Fruit fly (Drosophila melanogaster) whole organism, embryonic: Measurements from ENCODE around the gene ghi.

Experiments used
- CG12744 ChIP-seq: fragments of 200-800 bp; sonication (Bioruptor generic); optimal IDR thresholded peaks from 2 replicates; lab custom pipeline; 2016; ENCODE audit warnings: missing biosample characterization, missing genetic modification characterization
- CG14441 ChIP-seq: fragments of 200-800 bp; sonication (Bioruptor generic); IDR thresholded peaks from 2 replicates; pipeline ENCODE4 v1.3.6; 2022; ENCODE audit warnings: missing biosample characterization, missing genetic modification characterization
- CG16779 ChIP-seq: fragments of 200-800 bp; sonication (Bioruptor generic); IDR thresholded peaks from 2 replicates; pipeline ENCODE4 v1.3.6; 2022; ENCODE audit warnings: missing biosample characterization, missing genetic modification characterization
- CG17829 ChIP-seq: fragments of 200-800 bp; optimal IDR thresholded peaks from 2 replicates; lab custom pipeline; 2019; ENCODE audit warnings: missing biosample characterization, mild to moderate bottlenecking, missing genetic modification characterization, moderate library complexity
- CG18599 ChIP-seq: fragments of 200-800 bp; sonication (Bioruptor generic); optimal IDR thresholded peaks from 3 replicates; lab custom pipeline; 2017; ENCODE audit warnings: missing biosample characterization, missing genetic modification characterization, mild to moderate bottlenecking, moderate library complexity, missing genetic modification reagents
- CG2889 ChIP-seq: fragments of 200-800 bp; sonication (Bioruptor generic); IDR thresholded peaks from 3 replicates; pipeline ENCODE4 v1.3.6; 2022; ENCODE audit warnings: missing biosample characterization, missing genetic modification characterization
- CG32767 ChIP-seq: fragments of 200-800 bp; sonication (Bioruptor generic); IDR thresholded peaks from 2 replicates; pipeline ENCODE4 v1.3.6; 2022; ENCODE audit warnings: missing biosample characterization, missing genetic modification characterization
- CG34422 ChIP-seq: fragments of 200-800 bp; sonication (Bioruptor generic); IDR thresholded peaks from 3 replicates; pipeline ENCODE4 v1.3.6; 2022; ENCODE audit warnings: missing biosample characterization, missing genetic modification characterization
- CG3838 ChIP-seq: fragments of 200-800 bp; sonication (Bioruptor generic); optimal IDR thresholded peaks from 3 replicates; lab custom pipeline; 2016; ENCODE audit warnings: missing biosample characterization, missing genetic modification characterization
- CG4282 ChIP-seq: fragments of 200-800 bp; sonication (Bioruptor generic); optimal IDR thresholded peaks from 2 replicates; lab custom pipeline; 2016; ENCODE audit warnings: missing biosample characterization, missing genetic modification characterization
- CG4820 ChIP-seq: fragments of 200-800 bp; sonication (Bioruptor generic); optimal IDR thresholded peaks from 3 replicates; lab custom pipeline; 2016; ENCODE audit warnings: missing biosample characterization, missing genetic modification characterization
- CG4854 ChIP-seq: fragments of 200-800 bp; sonication (Bioruptor generic); optimal IDR thresholded peaks from 2 replicates; lab custom pipeline; 2016; ENCODE audit warnings: missing biosample characterization, missing genetic modification characterization, inconsistent platforms
- CG6683 ChIP-seq: fragments of 200-800 bp; sonication (Bioruptor generic); optimal IDR thresholded peaks from 2 replicates; lab custom pipeline; 2017; ENCODE audit warnings: missing biosample characterization, mild to moderate bottlenecking, missing genetic modification characterization, missing genetic modification reagents
- CG7786 ChIP-seq: fragments of 200-800 bp; sonication (Bioruptor generic); optimal IDR thresholded peaks from 2 replicates; lab custom pipeline; 2016; ENCODE audit warnings: missing biosample characterization, missing genetic modification characterization
- CG8765 ChIP-seq: fragments of 200-800 bp; sonication (Bioruptor generic); IDR thresholded peaks from 2 replicates; pipeline ENCODE4 v1.3.6; 2022; ENCODE audit warnings: missing biosample characterization, missing genetic modification characterization
- CG8944 ChIP-seq: fragments of 200-800 bp; sonication (Bioruptor generic); optimal IDR thresholded peaks from 3 replicates; lab custom pipeline; 2016; ENCODE audit warnings: missing biosample characterization, missing genetic modification characterization
- CG9437 ChIP-seq: fragments of 200-800 bp; sonication (Bioruptor generic); optimal IDR thresholded peaks from 2 replicates; lab custom pipeline; 2018; ENCODE audit warnings: missing biosample characterization, mild to moderate bottlenecking, missing genetic modification characterization
- CG9817 ChIP-seq: fragments of 200-800 bp; sonication (Bioruptor generic); optimal IDR thresholded peaks from 2 replicates; lab custom pipeline; 2018; ENCODE audit warnings: missing biosample characterization, mild to moderate bottlenecking, missing genetic modification characterization, moderate library complexity
- D19B ChIP-seq: fragments of 200-800 bp; sonication (Bioruptor generic); optimal IDR thresholded peaks from 2 replicates; lab custom pipeline; 2017; ENCODE audit warnings: missing biosample characterization, mild to moderate bottlenecking, missing genetic modification characterization
- Dref ChIP-seq: fragments of 200-800 bp; sonication (Bioruptor generic); IDR thresholded peaks from 2 replicates; pipeline ENCODE4 v1.3.6; 2022; ENCODE audit warnings: missing biosample characterization, missing genetic modification characterization
- NK7.1 ChIP-seq: fragments of 200-800 bp; sonication (Bioruptor generic); optimal IDR thresholded peaks from 3 replicates; lab custom pipeline; 2016; ENCODE audit warnings: missing biosample characterization, missing genetic modification characterization
- Neu2 ChIP-seq: fragments of 200-800 bp; sonication (Bioruptor generic); optimal IDR thresholded peaks from 3 replicates; lab custom pipeline; 2016; ENCODE audit warnings: missing biosample characterization, missing genetic modification characterization, borderline replicate concordance
- PHDP ChIP-seq: fragments of 200-800 bp; sonication (Bioruptor generic); optimal IDR thresholded peaks from 3 replicates; lab custom pipeline; 2018; ENCODE audit warnings: missing biosample characterization, mild to moderate bottlenecking, missing genetic modification characterization, moderate library complexity
- Six4 ChIP-seq: fragments of 200-800 bp; sonication (Bioruptor generic); optimal IDR thresholded peaks from 2 replicates; lab custom pipeline; 2016; ENCODE audit warnings: missing biosample characterization, missing genetic modification characterization
- Sry-β ChIP-seq: fragments of 200-800 bp; sonication (Bioruptor generic); optimal IDR thresholded peaks from 2 replicates; lab custom pipeline; 2018; ENCODE audit warnings: missing biosample characterization, mild to moderate bottlenecking, missing genetic modification characterization, moderate library complexity
- Ssrp ChIP-seq: fragments of 200-800 bp; sonication (Bioruptor generic); optimal IDR thresholded peaks from 2 replicates; lab custom pipeline; 2018; ENCODE audit warnings: missing biosample characterization, mild to moderate bottlenecking, missing genetic modification characterization, moderate library complexity
- TFAM ChIP-seq: fragments of 200-800 bp; sonication (Bioruptor generic); optimal IDR thresholded peaks from 2 replicates; lab custom pipeline; 2017; ENCODE audit warnings: missing biosample characterization, missing genetic modification characterization, inconsistent platforms
- ato ChIP-seq: fragments of 200-800 bp; sonication (Bioruptor generic); IDR thresholded peaks from 2 replicates; pipeline ENCODE4 v1.3.6; 2022; ENCODE audit warnings: missing biosample characterization, missing genetic modification characterization; ENCODE audit not compliant: partially characterized antibody
- bcd ChIP-seq: fragments of 200-800 bp; sonication (Bioruptor generic); optimal IDR thresholded peaks from 2 replicates; lab custom pipeline; 2017; ENCODE audit warnings: missing biosample characterization, mild to moderate bottlenecking, missing genetic modification characterization
- bigmax ChIP-seq: fragments of 200-800 bp; sonication (Bioruptor generic); optimal IDR thresholded peaks from 2 replicates; lab custom pipeline; 2018; ENCODE audit warnings: missing biosample characterization, mild to moderate bottlenecking, missing genetic modification characterization
- cwo ChIP-seq: fragments of 200-800 bp; sonication (Bioruptor generic); optimal IDR thresholded peaks from 3 replicates; lab custom pipeline; 2017; ENCODE audit warnings: missing biosample characterization, missing genetic modification characterization, mild to moderate bottlenecking, moderate library complexity, missing genetic modification reagents
- dan ChIP-seq: fragments of 200-800 bp; sonication (Bioruptor generic); IDR thresholded peaks from 2 replicates; pipeline ENCODE4 v1.3.6; 2022; ENCODE audit warnings: missing biosample characterization, missing genetic modification characterization
- dmrt11E ChIP-seq: fragments of 200-800 bp; sonication (Bioruptor generic); optimal IDR thresholded peaks from 3 replicates; lab custom pipeline; 2018; ENCODE audit warnings: missing biosample characterization, mild to moderate bottlenecking, missing genetic modification characterization, moderate library complexity
- ems ChIP-seq: fragments of 200-800 bp; sonication (Bioruptor generic); optimal IDR thresholded peaks from 3 replicates; lab custom pipeline; 2016; ENCODE audit warnings: missing biosample characterization, missing genetic modification characterization
- exex ChIP-seq: fragments of 200-800 bp; sonication (Bioruptor generic); optimal IDR thresholded peaks from 4 replicates; lab custom pipeline; 2018; ENCODE audit warnings: missing biosample characterization, mild to moderate bottlenecking, missing genetic modification characterization, moderate library complexity
- gce ChIP-seq: fragments of 200-800 bp; sonication (Bioruptor generic); IDR thresholded peaks from 3 replicates; pipeline ENCODE4 v1.3.6; 2022; ENCODE audit warnings: missing biosample characterization, missing genetic modification characterization
- gem ChIP-seq: fragments of 200-800 bp; sonication (Bioruptor generic); optimal IDR thresholded peaks from 2 replicates; lab custom pipeline; 2019; ENCODE audit warnings: missing biosample characterization, mild to moderate bottlenecking, missing genetic modification characterization, moderate library complexity
- grn ChIP-seq: fragments of 200-800 bp; sonication (Bioruptor generic); optimal IDR thresholded peaks from 3 replicates; lab custom pipeline; 2017; ENCODE audit warnings: missing biosample characterization, missing genetic modification characterization
- gro ChIP-seq: fragments of 200-800 bp; sonication (Bioruptor generic); optimal IDR thresholded peaks from 2 replicates; lab custom pipeline; 2016; ENCODE audit warnings: missing biosample characterization, missing genetic modification characterization
- ind ChIP-seq: fragments of 200-800 bp; sonication (Bioruptor generic); optimal IDR thresholded peaks from 3 replicates; lab custom pipeline; 2016; ENCODE audit warnings: missing biosample characterization, missing genetic modification characterization
- jing ChIP-seq: fragments of 200-800 bp; sonication (Bioruptor generic); optimal IDR thresholded peaks from 2 replicates; lab custom pipeline; 2018; ENCODE audit warnings: missing biosample characterization, mild to moderate bottlenecking, missing genetic modification characterization
- nau ChIP-seq: fragments of 200-800 bp; sonication (Bioruptor generic); optimal IDR thresholded peaks from 3 replicates; lab custom pipeline; 2017; ENCODE audit warnings: missing biosample characterization, mild to moderate bottlenecking, missing genetic modification characterization, missing genetic modification reagents
- onecut ChIP-seq: fragments of 200-800 bp; sonication (Bioruptor generic); IDR thresholded peaks from 2 replicates; pipeline ENCODE4 v1.3.6; 2022; ENCODE audit warnings: missing biosample characterization, missing genetic modification characterization
- phol ChIP-seq: fragments of 200-800 bp; sonication (Bioruptor generic); optimal IDR thresholded peaks from 3 replicates; lab custom pipeline; 2018; ENCODE audit warnings: missing biosample characterization, mild to moderate bottlenecking, missing genetic modification characterization, moderate library complexity
- pzg ChIP-seq: fragments of 200-800 bp; sonication (Bioruptor generic); optimal IDR thresholded peaks from 3 replicates; lab custom pipeline; 2018; ENCODE audit warnings: missing biosample characterization, mild to moderate bottlenecking, missing genetic modification characterization, moderate library complexity
- run ChIP-seq: fragments of 200-800 bp; sonication (Bioruptor generic); optimal IDR thresholded peaks from 3 replicates; lab custom pipeline; 2018; ENCODE audit warnings: missing biosample characterization, mild to moderate bottlenecking, missing genetic modification characterization
- trem ChIP-seq: fragments of 200-800 bp; optimal IDR thresholded peaks from 3 replicates; lab custom pipeline; 2019; ENCODE audit warnings: missing biosample characterization, mild to moderate bottlenecking, missing genetic modification characterization, moderate library complexity
- unpg ChIP-seq: fragments of 200-800 bp; sonication (Bioruptor generic); optimal IDR thresholded peaks from 3 replicates; lab custom pipeline; 2018; ENCODE audit warnings: missing biosample characterization, mild to moderate bottlenecking, missing genetic modification characterization, moderate library complexity
- vvl ChIP-seq: fragments of 200-800 bp; sonication (Bioruptor generic); IDR thresholded peaks from 2 replicates; pipeline ENCODE4 v1.3.6; 2022; ENCODE audit warnings: missing biosample characterization, missing genetic modification characterization
- zfh2 ChIP-seq: fragments of 200-800 bp; sonication (Bioruptor generic); optimal IDR thresholded peaks from 2 replicates; lab custom pipeline; 2016; ENCODE audit warnings: missing biosample characterization, missing genetic modification characterization

Gene ghi

DNA sequence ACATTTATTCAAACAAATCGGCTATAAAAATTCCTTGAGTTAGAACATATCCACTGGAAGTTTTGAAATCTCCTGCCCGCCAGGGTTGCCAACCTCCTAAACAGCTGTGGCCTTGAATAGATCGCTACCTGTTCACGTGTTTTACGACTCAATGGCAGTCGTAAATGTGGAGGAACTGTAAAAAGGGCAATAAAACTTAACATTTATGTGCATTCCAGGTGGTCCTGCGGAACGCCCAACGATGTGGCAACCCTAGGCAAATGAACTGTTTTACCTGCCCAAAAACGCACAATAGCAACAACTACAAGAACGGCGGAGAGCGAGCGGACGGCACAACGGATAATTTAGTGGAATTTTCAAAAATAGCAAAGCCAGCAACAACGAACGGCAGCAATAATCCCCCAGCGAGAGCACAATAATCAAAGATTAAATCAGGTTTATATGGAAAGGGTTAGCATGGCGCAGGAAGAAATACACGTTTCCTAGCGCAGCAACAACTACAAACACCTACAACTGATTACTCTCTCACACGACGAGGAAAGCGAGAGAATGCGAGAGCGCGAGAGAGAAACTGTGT lies 10.1 kb downstream of the ghi start (continued):
- TF ChIP-seq D19B (GFP tag; lab: Kevin White, UChicago) (no peak), jing (GFP tag; lab: Kevin White, UChicago) (peak; percentile 11), CG6683 (GFP tag; lab: Kevin White, UChicago) (no peak), NK7.1 (no peak), bcd (GFP tag; lab: Kevin White, UChicago) (peak; percentile 38), CG8944 (GFP tag; lab: Kevin White, UChicago) (no peak), CG9817 (tag; lab: Kevin White, UChicago) (peak; percentile 3), gce (no peak), Ssrp (tag; lab: Kevin White, UChicago) (no peak), CG14441 (GFP tag; lab: Robert Waterston, UW) (peak; percentile 48; the same call in 1 of the 2 replicates), CG4854 (GFP tag; lab: Kevin White, UChicago) (no peak), CG34422 (GFP tag; lab: Robert Waterston, UW) (peak; percentile 41; the same call in 1 of the 3 replicates), bigmax (GFP tag; lab: Kevin White, UChicago) (no peak), CG18599 (no peak), dmrt11E (tag; lab: Kevin White, UChicago) (peak; percentile 42), cwo (GFP tag; lab: Kevin White, UChicago) (no peak), pzg (GFP tag; lab: Kevin White, UChicago) (no peak), CG2889 (GFP tag; lab: Robert Waterston, UW) (peak; percentile 45; the same call in 1 of the 3 replicates), nau (GFP tag; lab: Kevin White, UChicago) (no peak), CG7786 (GFP tag; lab: Kevin White, UChicago) (peak; percentile 27), zfh2 (peak; percentile 19), ems (GFP tag; lab: Kevin White, UChicago) (peak; percentile 17), Six4 (GFP tag; lab: Kevin White, UChicago) (no peak), unpg (peak; percentile 47), gem (peak; percentile 18), Neu2 (peak; percentile 44), run (tag; lab: Kevin White, UChicago) (no peak)
- TF ChIP-seq, all 482 proteins: peak for 160

DNA sequence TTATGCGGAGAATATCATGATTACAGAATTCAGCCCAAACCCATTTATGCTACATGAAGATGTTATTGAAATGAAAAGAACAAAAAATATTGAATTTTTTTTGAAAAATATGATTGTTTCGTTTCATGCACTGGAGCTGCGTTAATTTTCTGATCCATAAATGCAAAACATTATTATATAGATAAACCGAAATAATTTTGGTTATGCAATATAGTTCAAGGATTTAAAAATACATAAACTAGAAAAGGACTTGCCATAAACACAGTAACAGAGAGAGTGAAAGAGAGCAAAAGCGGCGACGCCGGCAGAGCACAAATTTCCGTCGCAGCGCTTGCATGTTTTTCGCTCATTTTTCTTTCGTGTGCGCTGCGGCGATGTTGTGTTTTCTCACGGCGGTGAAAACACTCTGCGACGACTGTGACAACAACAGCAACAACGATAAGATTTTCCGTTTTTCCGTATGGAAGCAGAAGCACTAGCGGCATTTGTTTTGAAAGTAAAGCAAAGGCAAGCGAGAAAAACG lies 10.6 kb downstream of the ghi start:
- TF ChIP-seq trem (tag; lab: Kevin White, UChicago) (peak; percentile 91), phol (tag; lab: Kevin White, UChicago) (peak; percentile 98), ato (no peak), ind (peak; percentile 65), vvl (GFP tag; lab: Robert Waterston, UW) (peak; percentile 91), grn (GFP tag; lab: Kevin White, UChicago) (no peak), onecut (GFP tag; lab: Robert Waterston, UW) (peak; percentile 69), TFAM (GFP tag; lab: Kevin White, UChicago) (peak; percentile 50), exex (tag; lab: Kevin White, UChicago) (peak; percentile 67), CG8765 (GFP tag; lab: Robert Waterston, UW) (peak; percentile 11; the same call in 1 of the 2 replicates), CG16779 (GFP tag; lab: Robert Waterston, UW) (no peak), CG4282 (no peak), CG9437 (peak; percentile 85), dan (GFP tag; lab: Robert Waterston, UW) (no peak), CG12744 (peak; percentile 77), gem (peak; percentile 97), PHDP (peak; percentile 95), Sry-β (GFP tag; lab: Kevin White, UChicago) (peak; percentile 54), CG17829 (peak; percentile 92), CG32767 (GFP tag; lab: Robert Waterston, UW) (peak; percentile 78), gro (GFP tag; lab: Kevin White, UChicago) (peak; percentile 76), CG3838 (GFP tag; lab: Kevin White, UChicago) (peak; percentile 24), CG4820 (GFP tag; lab: Kevin White, UChicago) (peak; percentile 100), Dref (GFP tag; lab: Robert Waterston, UW) (no peak)
